Worm (Caenorhabditis elegans): ENCODE data around the gene D1054.1.
A peak's percentile ranks its signal among the peaks of the same experiment; 100 is the strongest.

Gene D1054.1

DNA sequence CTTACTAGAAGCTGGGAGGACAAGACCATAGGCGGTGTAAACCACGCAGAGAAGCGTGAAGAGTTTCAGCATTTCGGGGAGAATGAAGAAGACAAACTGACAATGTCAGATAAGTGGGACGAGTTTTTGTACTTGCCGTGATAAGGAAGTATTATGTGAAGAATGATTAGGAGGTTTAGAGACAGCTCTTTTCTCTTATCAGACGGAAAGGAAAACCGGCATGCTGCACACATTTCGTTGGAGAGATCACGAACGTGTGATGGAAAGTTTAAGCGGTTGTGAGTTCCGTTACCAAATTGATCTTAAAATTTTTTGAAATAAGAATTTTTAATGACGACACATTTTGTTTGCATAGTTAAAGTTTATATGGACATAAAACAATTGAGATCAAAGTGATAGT, 19.4 kb downstream of the D1054.1 start, which contains the start of gene F28H7.3:
Gene F28H7.3 (minus strand): TSS at position 159 of the 400 bp plus-strand sequence.
- TF ChIP-seq dao-5 (tag; optimal IDR thresholded peaks at IDR 0.05) (no peak), him-1 (tag; optimal IDR thresholded peaks at IDR 0.05) (no peak), W03F9.2 (tag; optimal IDR thresholded peaks at IDR 0.05) (no peak)

DNA sequence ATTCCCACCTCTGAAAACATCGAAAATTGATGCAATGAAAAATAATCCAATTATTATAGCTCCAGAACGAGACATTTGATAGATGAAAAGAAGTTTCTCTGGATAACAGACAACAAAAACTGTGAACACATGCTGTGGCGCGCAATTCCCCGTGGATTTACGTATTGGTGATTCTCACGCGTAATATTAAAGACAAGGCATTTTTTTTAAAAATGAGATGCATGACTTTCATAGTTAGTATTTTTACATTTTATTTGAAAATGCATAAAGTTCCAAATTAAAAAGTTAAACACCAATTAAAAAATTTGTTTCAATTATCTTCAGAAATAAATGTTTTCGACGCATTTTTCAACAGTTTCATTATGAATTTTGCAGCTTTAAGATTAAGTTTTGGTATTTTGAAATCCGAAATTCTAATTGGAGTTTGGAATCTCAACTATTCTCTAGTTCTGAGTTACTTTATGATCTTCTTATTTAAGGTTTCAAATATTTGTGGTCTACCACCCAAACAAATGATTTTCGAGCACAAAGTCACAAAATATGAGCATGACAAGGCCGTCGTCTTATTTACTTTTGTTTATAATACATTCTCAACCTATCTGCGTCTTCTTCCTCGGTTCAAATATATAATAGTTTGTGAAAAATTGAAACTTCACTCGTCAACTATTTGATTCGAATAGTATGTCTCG, 22.6 kb downstream of the D1054.1 start, which contains the start of the genes selt-1.2 and F28H7.2:
Gene selt-1.2 (minus strand): TSS at position 101 of the 689 bp plus-strand sequence.
Gene F28H7.2 (plus strand): TSS at position 639 of the 689 bp plus-strand sequence.
- TF ChIP-seq dao-5 (tag; optimal IDR thresholded peaks at IDR 0.05) (no peak), him-1 (tag; optimal IDR thresholded peaks at IDR 0.05) (no peak), W03F9.2 (tag; optimal IDR thresholded peaks at IDR 0.05) (no peak)

DNA sequence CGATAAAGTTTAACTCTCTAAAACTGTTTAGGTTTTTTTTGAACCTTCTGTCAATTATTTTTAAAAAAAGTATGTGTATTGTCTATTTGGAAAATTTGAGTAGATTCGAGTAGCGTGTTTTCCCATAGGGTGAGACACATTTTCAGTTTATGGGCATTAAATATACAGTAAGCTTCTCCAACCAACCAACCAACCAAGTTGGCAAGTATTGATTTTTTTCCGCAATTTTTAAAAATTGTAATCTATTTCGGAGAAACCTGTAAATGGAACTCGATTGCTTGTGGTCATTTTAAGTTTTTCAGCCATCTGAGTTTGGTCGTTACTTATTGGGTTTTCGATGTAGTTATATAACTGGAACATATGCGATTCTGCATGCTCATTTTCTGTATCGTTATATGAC, 25.0 kb downstream of the D1054.1 start, which contains the start of gene srj-21:
Gene srj-21 (plus strand): TSS at position 301 of the 400 bp plus-strand sequence.
- TF ChIP-seq W03F9.2 (tag; optimal IDR thresholded peaks at IDR 0.05) (no peak), him-1 (tag; optimal IDR thresholded peaks at IDR 0.05) (no peak), dao-5 (tag; optimal IDR thresholded peaks at IDR 0.05) (no peak)

DNA sequence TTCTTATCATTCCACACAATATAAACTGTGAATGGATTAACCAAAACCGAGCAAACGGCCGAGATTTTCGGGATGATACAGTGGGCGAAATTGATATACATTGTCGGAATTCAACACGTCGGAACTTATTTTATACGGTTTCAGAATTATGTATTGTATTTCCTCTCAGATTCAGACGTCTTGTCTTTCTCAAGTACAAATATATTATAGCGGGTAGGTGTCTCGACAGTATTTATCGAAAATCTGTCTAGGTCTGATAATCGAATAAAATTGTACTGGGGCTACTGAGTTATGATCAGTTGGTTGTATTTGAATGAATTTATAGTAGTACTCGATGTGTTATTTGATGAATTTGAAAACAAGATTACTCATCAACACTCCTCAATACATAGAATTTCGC, 26.4 kb downstream of the D1054.1 start, which contains the start of gene srj-22:
Gene srj-22 (minus strand): TSS at position 101 of the 400 bp plus-strand sequence.
- TF ChIP-seq him-1 (tag; optimal IDR thresholded peaks at IDR 0.05) = no peak
- TF ChIP-seq dao-5 (tag; optimal IDR thresholded peaks at IDR 0.05) = no peak
- no peak for TF ChIP-seq W03F9.2 (tag; optimal IDR thresholded peaks at IDR 0.05)

DNA sequence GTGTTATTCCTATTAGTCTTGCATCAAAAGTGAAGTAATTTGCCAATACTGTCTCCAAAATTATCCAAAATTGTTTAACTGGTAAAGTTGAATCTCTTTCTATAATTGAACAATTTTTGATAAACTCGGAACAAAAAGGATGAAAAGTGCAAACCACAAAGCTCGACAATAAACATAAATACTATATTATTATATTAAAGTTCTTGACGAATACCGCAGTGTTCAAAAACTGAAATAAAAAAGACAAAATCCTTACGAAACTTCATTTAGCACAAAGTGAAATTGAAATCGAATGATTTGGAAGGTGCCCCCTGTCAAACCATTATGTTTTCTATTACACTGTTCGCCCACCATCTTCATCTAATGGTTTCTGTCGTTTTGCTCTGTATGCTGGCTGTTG, 28.7 kb downstream of the D1054.1 start, which contains the start of gene ZC302.3:
Gene ZC302.3 (minus strand): TSS at position 101 of the 400 bp plus-strand sequence.
- TF ChIP-seq him-1 (tag; optimal IDR thresholded peaks at IDR 0.05) = no peak
- no peak for TF ChIP-seq dao-5 (tag; optimal IDR thresholded peaks at IDR 0.05)
- TF ChIP-seq W03F9.2 (tag; optimal IDR thresholded peaks at IDR 0.05) = no peak

DNA sequence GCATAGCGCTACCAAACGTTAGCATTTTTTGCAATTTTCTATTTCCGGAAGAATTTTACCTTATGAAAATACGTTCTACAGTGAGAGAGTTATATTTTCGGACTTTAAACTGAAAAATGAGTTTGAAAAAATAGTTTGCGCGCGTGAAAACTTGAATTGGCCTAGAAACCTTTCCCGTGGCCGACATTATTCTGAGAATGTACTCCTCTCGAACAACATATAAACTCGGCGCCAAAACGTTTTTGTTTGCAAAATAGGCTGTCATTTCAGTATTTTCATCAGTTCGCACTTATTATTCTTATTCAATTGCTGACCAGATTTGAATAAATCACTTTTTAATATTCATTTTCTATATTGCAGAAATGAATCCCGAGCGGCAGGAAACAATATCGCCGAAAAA, 33.3 kb downstream of the D1054.1 start, which contains the start of the genes mre-11 and wdr-5.3:
Gene mre-11 (minus strand): TSS at position 113 of the 400 bp plus-strand sequence.
Gene wdr-5.3 (plus strand): TSS at position 361 of the 400 bp plus-strand sequence.
- TF ChIP-seq W03F9.2 (tag; optimal IDR thresholded peaks at IDR 0.05) (peak; percentile 86), him-1 (tag; optimal IDR thresholded peaks at IDR 0.05) (peak; percentile 22), dao-5 (tag; optimal IDR thresholded peaks at IDR 0.05) (no peak)

DNA sequence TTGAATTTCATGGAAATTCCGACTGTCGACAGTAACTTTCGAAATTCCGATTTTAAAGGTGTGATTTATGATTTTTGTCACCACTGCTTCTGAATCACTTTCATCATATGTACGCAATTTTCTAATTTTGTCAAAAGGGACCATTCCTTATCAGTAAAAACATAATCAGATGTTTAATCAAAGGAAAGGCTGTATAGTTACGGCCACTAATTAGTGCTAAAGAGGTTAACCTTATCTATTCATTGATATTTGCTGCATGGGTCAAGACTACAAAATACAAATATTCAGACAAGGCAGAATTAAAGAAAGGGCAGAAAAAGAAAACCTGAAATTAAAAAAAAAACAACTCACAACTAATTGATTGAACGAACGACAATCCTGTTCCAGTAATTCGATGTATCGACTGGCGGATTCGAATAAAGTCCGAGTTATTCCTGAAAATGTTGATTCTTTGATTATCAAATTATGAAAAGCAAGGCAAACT, 38.0 kb downstream of the D1054.1 start, which contains the start of gene T28B11.1:
Gene T28B11.1 (minus strand): TSS at position 434 of the 484 bp plus-strand sequence.
- TF ChIP-seq W03F9.2 (tag; optimal IDR thresholded peaks at IDR 0.05) (no peak), him-1 (tag; optimal IDR thresholded peaks at IDR 0.05) (no peak), dao-5 (tag; optimal IDR thresholded peaks at IDR 0.05) (no peak)

DNA sequence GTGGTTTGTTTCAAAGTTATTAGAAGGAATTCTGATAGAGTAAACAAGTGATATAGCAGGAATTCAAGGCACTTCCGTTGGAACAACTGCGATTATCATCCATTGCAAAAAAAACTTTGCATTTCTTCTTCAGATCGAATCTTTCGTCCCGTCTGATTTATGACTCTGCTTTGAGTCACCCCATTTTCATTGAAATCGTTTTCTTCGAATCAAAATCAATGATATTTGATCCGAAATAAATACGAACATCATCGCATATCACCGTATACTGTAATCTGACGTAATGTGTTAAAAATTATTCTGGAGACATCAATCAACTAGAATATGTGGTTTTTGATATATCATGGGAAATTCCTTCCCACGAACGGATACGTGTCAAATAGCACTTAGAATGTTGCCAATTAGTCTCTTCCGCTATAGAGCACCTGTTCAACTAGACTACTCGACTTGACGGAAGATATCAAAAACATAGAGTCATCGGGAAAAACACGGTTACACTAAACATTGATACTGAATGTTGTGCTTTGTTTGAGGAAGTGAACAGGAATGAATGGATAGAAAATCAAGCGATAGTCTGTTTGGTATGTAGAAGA, 39.1 kb downstream of the D1054.1 start:
- TF ChIP-seq him-1 (tag; optimal IDR thresholded peaks at IDR 0.05) = no peak
- no peak for TF ChIP-seq dao-5 (tag; optimal IDR thresholded peaks at IDR 0.05)
- TF ChIP-seq W03F9.2 (tag; optimal IDR thresholded peaks at IDR 0.05) = no peak

DNA sequence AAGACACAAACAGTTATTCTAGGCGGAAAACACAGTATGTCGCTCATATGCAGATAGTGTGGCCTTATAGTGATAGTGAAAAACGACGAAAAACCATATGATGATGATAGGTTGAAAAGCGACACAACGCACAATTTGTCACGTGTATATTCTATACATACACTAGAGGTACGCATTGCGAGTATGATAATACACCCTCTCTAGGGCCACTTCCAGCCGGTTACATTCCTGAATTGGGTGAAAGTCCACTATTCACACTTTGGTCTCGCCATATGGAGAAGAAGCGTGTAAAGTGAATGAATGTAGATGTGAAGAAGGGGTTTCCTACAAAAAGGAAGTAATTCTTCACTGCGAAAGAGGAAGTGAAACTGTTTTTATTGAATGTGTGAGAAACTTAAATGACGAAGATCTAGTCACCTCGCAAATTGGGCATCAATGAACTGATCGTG, 40.5 kb downstream of the D1054.1 start:
- TF ChIP-seq him-1 (tag; optimal IDR thresholded peaks at IDR 0.05) (no peak), W03F9.2 (tag; optimal IDR thresholded peaks at IDR 0.05) (no peak), dao-5 (tag; optimal IDR thresholded peaks at IDR 0.05) (no peak)

DNA sequence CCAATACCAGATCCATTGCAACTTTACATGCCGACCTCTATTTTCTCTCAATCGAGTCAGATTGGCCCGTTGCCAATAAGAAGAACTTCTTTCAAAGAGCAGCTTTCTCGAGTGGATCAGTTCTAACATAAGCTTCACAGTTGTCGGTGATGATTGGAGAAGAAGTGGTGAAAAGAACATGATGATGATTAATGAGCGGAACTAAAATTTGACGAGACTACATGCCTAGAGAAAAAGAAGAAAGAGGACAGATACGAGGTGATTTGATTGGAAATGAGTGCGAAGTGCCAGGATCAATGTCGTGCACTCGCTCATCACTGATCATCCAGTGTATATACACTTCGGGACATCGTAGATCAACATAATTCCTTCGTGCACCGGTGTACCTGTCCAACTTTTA, 42.4 kb downstream of the D1054.1 start:
- TF ChIP-seq dao-5 (tag; optimal IDR thresholded peaks at IDR 0.05) (no peak), him-1 (tag; optimal IDR thresholded peaks at IDR 0.05) (no peak), W03F9.2 (tag; optimal IDR thresholded peaks at IDR 0.05) (no peak)

DNA sequence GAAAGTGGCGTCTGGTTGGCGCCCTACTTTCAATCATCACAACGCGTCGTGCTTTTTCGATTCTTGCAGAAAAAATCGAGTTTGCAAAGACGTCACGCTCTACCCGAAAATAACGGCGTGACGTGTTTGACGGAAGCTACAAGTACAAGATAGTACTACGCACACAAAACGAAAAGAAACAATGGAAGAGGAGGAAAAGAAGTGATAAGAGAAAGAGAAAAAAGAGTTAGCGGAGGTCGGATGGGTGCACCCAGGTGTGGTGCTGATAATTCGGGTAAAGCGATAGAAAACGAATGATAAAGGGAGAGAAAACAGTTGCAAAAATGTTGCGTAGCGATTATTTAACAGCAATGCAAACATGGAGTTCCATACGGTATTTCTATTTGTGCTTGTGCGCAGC, 43.3 kb downstream of the D1054.1 start:
- TF ChIP-seq him-1 (tag; optimal IDR thresholded peaks at IDR 0.05) (no peak), W03F9.2 (tag; optimal IDR thresholded peaks at IDR 0.05) (no peak), dao-5 (tag; optimal IDR thresholded peaks at IDR 0.05) (no peak)

DNA sequence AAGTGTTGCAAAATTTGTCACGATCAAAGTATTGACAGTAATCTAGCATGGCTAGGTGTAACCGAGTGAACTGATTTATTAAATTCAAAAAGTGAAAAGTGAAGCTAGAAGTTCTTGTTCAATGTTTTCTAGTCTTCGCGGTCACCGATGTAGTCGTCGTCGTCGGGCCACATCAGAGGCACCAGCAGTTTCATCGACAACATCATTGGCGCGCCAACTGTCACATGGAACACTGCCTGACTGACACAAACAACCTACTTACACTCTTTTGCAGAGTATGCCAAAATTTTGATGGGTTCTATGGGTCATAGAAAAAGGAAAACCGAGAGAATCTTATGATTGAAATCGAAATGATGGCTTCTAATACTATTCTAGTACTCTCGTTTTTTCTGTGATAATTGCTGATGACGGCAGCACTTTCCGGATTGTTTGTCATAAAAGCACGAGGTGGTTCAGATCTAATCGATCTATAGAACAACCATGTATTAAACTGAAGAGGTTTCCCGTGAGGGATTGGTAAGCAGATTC, 44.5 kb downstream of the D1054.1 start:
- no peak for TF ChIP-seq him-1 (tag; optimal IDR thresholded peaks at IDR 0.05)
- no peak for TF ChIP-seq dao-5 (tag; optimal IDR thresholded peaks at IDR 0.05)
- TF ChIP-seq W03F9.2 (tag; optimal IDR thresholded peaks at IDR 0.05) = no peak

DNA sequence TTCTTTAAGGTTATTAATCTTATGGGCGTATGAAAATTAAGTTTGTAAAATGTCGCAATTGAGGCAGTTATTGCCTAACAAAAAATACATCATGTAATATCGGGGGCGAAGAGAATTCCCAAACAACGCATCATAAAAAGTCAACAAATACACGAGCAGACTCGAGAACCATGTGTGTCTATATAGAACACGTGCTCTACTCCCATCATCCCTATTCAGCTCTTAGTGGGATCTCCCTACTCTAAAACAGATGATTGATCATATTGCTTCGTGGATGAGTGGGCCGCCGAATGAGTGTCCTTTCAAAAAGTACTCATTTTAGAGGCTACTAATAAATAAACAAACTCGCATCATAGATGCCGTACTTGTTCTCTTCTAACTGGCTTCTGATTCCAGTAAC, 45.5 kb downstream of the D1054.1 start:
- no peak for TF ChIP-seq dao-5 (tag; optimal IDR thresholded peaks at IDR 0.05)
- no peak for TF ChIP-seq W03F9.2 (tag; optimal IDR thresholded peaks at IDR 0.05)
- TF ChIP-seq him-1 (tag; optimal IDR thresholded peaks at IDR 0.05) = no peak
